Worm (Caenorhabditis elegans) whole organism, mixed stage, embryonic: ENCODE results near the gene F13A2.1.
"Not testable (repeated sequence)": the region's sequence is repeated elsewhere in the genome, so short reads cannot be mapped to it uniquely, and the experiment has no call there.

Source experiments
- ceh-39 ChIP-seq: fragments of 150-350 bp; optimal IDR thresholded peaks from 2 replicates; lab custom pipeline; 2014; ENCODE audit warnings: missing biosample characterization, missing genetic modification characterization
- lin-13 ChIP-seq: fragments of 150-350 bp; optimal IDR thresholded peaks from 2 replicates; lab custom pipeline; 2014; ENCODE audit warnings: missing biosample characterization, missing genetic modification characterization
- lsy-2 ChIP-seq: fragments of 150-350 bp; optimal IDR thresholded peaks from 2 replicates; lab custom pipeline; 2014; ENCODE audit warnings: missing biosample characterization, missing genetic modification characterization
- nhr-12 ChIP-seq: fragments of 150-350 bp; optimal IDR thresholded peaks from 2 replicates; lab custom pipeline; 2014; ENCODE audit warnings: missing biosample characterization, missing genetic modification characterization
- nhr-2 ChIP-seq: fragments of 150-350 bp; optimal IDR thresholded peaks from 2 replicates; lab custom pipeline; 2014; ENCODE audit warnings: missing biosample characterization, missing genetic modification characterization
- nhr-28 ChIP-seq: fragments of 150-350 bp; optimal IDR thresholded peaks from 2 replicates; lab custom pipeline; 2014; ENCODE audit warnings: missing biosample characterization, missing genetic modification characterization
- nhr-76 ChIP-seq: sonication (generic microtip); optimal IDR thresholded peaks from 2 replicates; lab custom pipeline; 2017; ENCODE audit warnings: missing biosample characterization, missing genetic modification characterization
- unc-39 ChIP-seq: fragments of 150-350 bp; optimal IDR thresholded peaks from 2 replicates; lab custom pipeline; 2014; ENCODE audit warnings: missing biosample characterization, missing genetic modification characterization
- unc-62 ChIP-seq: fragments of 150-350 bp; optimal IDR thresholded peaks from 2 replicates; lab custom pipeline; 2014; ENCODE audit warnings: missing biosample characterization, missing genetic modification reagents, missing genetic modification characterization

ce11 chrV:4336462-4336861 is 45.7 kb downstream of the F13A2.1 start, which contains the start of gene irld-1:
- not testable (repeated sequence) for TF ChIP-seq lin-13 (tag; lab: Kevin White, UChicago); lsy-2 (tag; lab: Kevin White, UChicago); nhr-12 (tag; lab: Kevin White, UChicago); nhr-28 (tag; lab: Kevin White, UChicago); unc-62; nhr-2 (tag; lab: Kevin White, UChicago); ceh-39 (tag; lab: Kevin White, UChicago); unc-39 (tag; lab: Kevin White, UChicago); nhr-76 (tag; lab: Kevin White, UChicago)
